Worm (Caenorhabditis elegans): ENCODE results near the gene ddo-1.
A peak's percentile ranks its signal among the peaks of the same experiment; 100 is the strongest.

The ddo-1 gene

DNA sequence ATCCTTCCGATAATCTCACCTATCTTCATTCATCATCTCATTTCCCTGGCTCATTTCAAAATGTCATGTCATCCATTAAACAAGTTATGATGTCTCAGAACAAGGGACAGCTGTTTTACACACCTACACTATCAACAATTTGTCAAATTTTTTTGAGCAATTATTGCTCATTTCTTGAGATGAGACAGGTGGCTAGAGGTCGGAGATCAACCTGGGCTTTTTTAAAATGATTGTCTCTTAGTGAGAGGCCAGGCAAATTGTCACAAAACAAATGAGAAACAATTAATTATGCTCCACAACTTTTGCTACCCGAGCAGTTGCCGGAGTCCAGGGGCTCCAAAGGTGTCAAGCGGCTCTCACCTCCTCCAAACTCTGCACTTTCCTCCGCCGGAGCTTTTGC is 48.3 kb downstream of the ddo-1 start:
- TF ChIP-seq nhr-12 (tag; optimal IDR thresholded peaks at IDR 0.05) (no peak), ztf-11 (tag; optimal IDR thresholded peaks at IDR 0.05) (no peak), nhr-237 (tag; optimal IDR thresholded peaks at IDR 0.05) (no peak), elt-1 (tag; optimal IDR thresholded peaks at IDR 0.05) (no peak), nhr-43 (tag; optimal IDR thresholded peaks at IDR 0.05; ENCODE audit: poor library complexity, severe bottlenecking) (no peak), egl-5 (tag; optimal IDR thresholded peaks at IDR 0.05) (peak; percentile 57), fos-1 (tag; optimal IDR thresholded peaks at IDR 0.05) (no peak), skn-1 (tag; optimal IDR thresholded peaks at IDR 0.05) (no peak), nhr-77 (tag; optimal IDR thresholded peaks at IDR 0.05) (no peak), jun-1 (tag; optimal IDR thresholded peaks at IDR 0.05) (no peak), hmg-11 (tag; optimal IDR thresholded peaks at IDR 0.05) (no peak), nhr-11 (tag; optimal IDR thresholded peaks at IDR 0.05) (peak; percentile 58), nfya-1 (tag; optimal IDR thresholded peaks at IDR 0.05; ENCODE audit: insufficient read depth) (no peak), snpc-4 (tag; optimal IDR thresholded peaks at IDR 0.05) (no peak), egl-27 (tag; optimal IDR thresholded peaks at IDR 0.05) (no peak), ceh-16 (tag; optimal IDR thresholded peaks at IDR 0.05) (no peak), unc-62 (GFP tag; optimal IDR thresholded peaks at IDR 0.05) (no peak), fkh-2 (tag; optimal IDR thresholded peaks at IDR 0.05) (no peak), lin-39 (tag; optimal IDR thresholded peaks at IDR 0.05) (peak; percentile 51), lsy-12 (tag; optimal IDR thresholded peaks at IDR 0.05) (no peak), sea-2 (GFP tag; optimal IDR thresholded peaks at IDR 0.05) (no peak), nhr-23 (tag; optimal IDR thresholded peaks at IDR 0.05) (no peak), daf-12 (tag; optimal IDR thresholded peaks at IDR 0.05) (no peak), ztf-4 (tag; optimal IDR thresholded peaks at IDR 0.05) (no peak), nhr-76 (tag; optimal IDR thresholded peaks at IDR 0.05) (no peak), eor-1 (tag; optimal IDR thresholded peaks at IDR 0.05) (no peak)

DNA sequence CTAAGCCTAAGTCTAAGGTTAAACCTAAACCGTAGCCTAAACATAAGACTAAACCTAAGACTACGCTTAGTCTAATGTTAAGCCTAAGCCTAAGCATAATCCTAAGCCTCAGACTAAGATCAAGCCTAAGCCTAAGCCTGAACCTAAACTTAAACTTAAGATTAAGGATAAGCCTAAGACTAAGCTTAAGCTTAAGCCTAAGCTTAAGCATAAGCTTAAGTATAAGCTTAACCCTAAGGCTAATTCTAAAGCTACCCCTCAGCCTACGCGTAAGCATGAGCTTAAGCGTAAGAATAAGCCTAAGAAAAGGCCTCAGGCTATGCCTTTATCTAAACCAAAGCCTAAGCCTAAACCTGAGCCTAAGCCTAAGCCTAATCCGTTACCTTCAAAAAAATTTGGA is 48.7 kb downstream of the ddo-1 start:
- TF ChIP-seq skn-1 (tag; optimal IDR thresholded peaks at IDR 0.05) (no peak), snpc-4 (tag; optimal IDR thresholded peaks at IDR 0.05) (no peak), ztf-4 (tag; optimal IDR thresholded peaks at IDR 0.05) (no peak)

ce11 chrV:17724704-17725103 is 52.3 kb downstream of the ddo-1 start, which contains the start of gene fat-5:
Gene fat-5, plus strand, starts transcription at chrV:17725004.
- TF ChIP-seq daf-12 (tag; optimal IDR thresholded peaks at IDR 0.05), result no peak
- TF ChIP-seq egl-5 (tag; optimal IDR thresholded peaks at IDR 0.05), result no peak
- TF ChIP-seq sea-2 (GFP tag; optimal IDR thresholded peaks at IDR 0.05), result no peak
- no peak for TF ChIP-seq lin-15B (tag; optimal IDR thresholded peaks at IDR 0.05)
- no peak for TF ChIP-seq hmg-11 (tag; optimal IDR thresholded peaks at IDR 0.05)
- TF ChIP-seq nhr-23 (tag; optimal IDR thresholded peaks at IDR 0.05), result no peak
- TF ChIP-seq egl-27 (tag; optimal IDR thresholded peaks at IDR 0.05), result no peak
- TF ChIP-seq ZK546.5 (tag; optimal IDR thresholded peaks at IDR 0.05), result no peak
- TF ChIP-seq R02D3.7 (tag; optimal IDR thresholded peaks at IDR 0.05), result no peak
- no peak for TF ChIP-seq ceh-28 (tag; optimal IDR thresholded peaks at IDR 0.05)
- no peak for TF ChIP-seq nfya-1 (tag; optimal IDR thresholded peaks at IDR 0.05; ENCODE audit: insufficient read depth)
- no peak for TF ChIP-seq mml-1 (tag; optimal IDR thresholded peaks at IDR 0.05)
- no peak for TF ChIP-seq zag-1 (tag; optimal IDR thresholded peaks at IDR 0.05)
- TF ChIP-seq lsy-12 (tag; optimal IDR thresholded peaks at IDR 0.05), result no peak
- TF ChIP-seq unc-62 (GFP tag; optimal IDR thresholded peaks at IDR 0.05), result no peak
- no peak for TF ChIP-seq tbx-2 (tag; optimal IDR thresholded peaks at IDR 0.05)

Data from whole organism, L3 larva.